Worm (Caenorhabditis elegans) whole organism, L3 larva: ENCODE measurements around the gene eea-1.

Source experiments
- R02D3.7 ChIP-seq: fragments of 150-350 bp; optimal IDR thresholded peaks from 2 replicates; lab custom pipeline; 2014; ENCODE audit warnings: missing biosample characterization, missing genetic modification characterization
- ama-1 ChIP-seq: fragments of 150-350 bp; optimal IDR thresholded peaks from 2 replicates; lab custom pipeline; 2018
- ceh-16 ChIP-seq: sonication (generic microtip); optimal IDR thresholded peaks from 2 replicates; lab custom pipeline; 2017; ENCODE audit warnings: missing biosample characterization, missing genetic modification characterization
- egl-27 ChIP-seq: sonication (generic microtip); optimal IDR thresholded peaks from 4 replicates; lab custom pipeline; 2017; ENCODE audit warnings: missing biosample characterization, missing genetic modification reagents, missing genetic modification characterization
- egl-5 ChIP-seq: fragments of 150-350 bp; optimal IDR thresholded peaks from 2 replicates; lab custom pipeline; 2017; ENCODE audit warnings: missing biosample characterization, missing genetic modification reagents, missing genetic modification characterization, inconsistent platforms
- elt-1 ChIP-seq: fragments of 150-350 bp; optimal IDR thresholded peaks from 2 replicates; lab custom pipeline; 2014; ENCODE audit warnings: missing biosample characterization, missing genetic modification characterization
- elt-2 ChIP-seq: sonication (generic microtip); optimal IDR thresholded peaks from 2 replicates; lab custom pipeline; 2016; ENCODE audit warnings: missing genetic modification reagents, mild to moderate bottlenecking, missing genetic modification characterization, missing compliant biosample characterization
- elt-3 ChIP-seq, 3 experiments: fragments of 150-350 bp in 1 of 3; sonication (generic microtip) in 2 of 3; optimal IDR thresholded peaks; 2 replicates in 2 of 3; 4 replicates in 1 of 3; lab custom pipeline; 2014 to 2017; ENCODE audit warnings: missing biosample characterization in 3 of 3, missing genetic modification characterization in 3 of 3
- eor-1 ChIP-seq, 2 experiments: fragments of 150-350 bp; optimal IDR thresholded peaks; 2 replicates each; lab custom pipeline; 2014 to 2018; ENCODE audit warnings: missing biosample characterization in 2 of 2, missing genetic modification characterization in 2 of 2
- fkh-10 ChIP-seq: sonication (generic microtip); optimal IDR thresholded peaks from 2 replicates; lab custom pipeline; 2017; ENCODE audit warnings: missing biosample characterization, missing genetic modification reagents, missing genetic modification characterization
- fkh-2 ChIP-seq: fragments of 150-350 bp; optimal IDR thresholded peaks from 2 replicates; lab custom pipeline; 2014; ENCODE audit warnings: missing biosample characterization, missing genetic modification reagents, missing genetic modification characterization
- fos-1 ChIP-seq: fragments of 150-350 bp; optimal IDR thresholded peaks from 2 replicates; lab custom pipeline; 2014; ENCODE audit warnings: missing biosample characterization, missing genetic modification characterization
- hmg-11 ChIP-seq: sonication (generic microtip); optimal IDR thresholded peaks from 2 replicates; lab custom pipeline; 2016; ENCODE audit warnings: missing genetic modification characterization, missing compliant biosample characterization
- jun-1 ChIP-seq: fragments of 150-350 bp; optimal IDR thresholded peaks from 2 replicates; lab custom pipeline; 2014; ENCODE audit warnings: missing biosample characterization, missing genetic modification reagents, missing genetic modification characterization
- lin-15B ChIP-seq: fragments of 150-350 bp; optimal IDR thresholded peaks from 2 replicates; lab custom pipeline; 2014; ENCODE audit warnings: missing biosample characterization, missing genetic modification characterization
- mml-1 ChIP-seq: fragments of 150-350 bp; sonication (generic microtip); optimal IDR thresholded peaks from 3 replicates; lab custom pipeline; 2014; ENCODE audit warnings: missing biosample characterization, missing genetic modification characterization
- nfya-1 ChIP-seq: sonication (generic microtip); optimal IDR thresholded peaks from 2 replicates; lab custom pipeline; 2017; ENCODE audit warnings: missing genetic modification characterization, mild to moderate bottlenecking, missing compliant biosample characterization, antibody characterized with exemption, moderate library complexity; ENCODE audit not compliant: insufficient read depth
- nhr-12 ChIP-seq: fragments of 150-350 bp; optimal IDR thresholded peaks from 2 replicates; lab custom pipeline; 2014; ENCODE audit warnings: missing biosample characterization, missing genetic modification characterization
- nhr-23 ChIP-seq: fragments of 150-350 bp; optimal IDR thresholded peaks from 2 replicates; lab custom pipeline; 2014; ENCODE audit warnings: missing biosample characterization, missing genetic modification reagents, missing genetic modification characterization
- nhr-237 ChIP-seq: fragments of 150-350 bp; optimal IDR thresholded peaks from 2 replicates; lab custom pipeline; 2014; ENCODE audit warnings: missing biosample characterization, missing genetic modification characterization
- nhr-25 ChIP-seq: sonication (generic microtip); optimal IDR thresholded peaks from 2 replicates; lab custom pipeline; 2017; ENCODE audit warnings: missing biosample characterization, missing genetic modification characterization
- nhr-43 ChIP-seq: sonication (generic microtip); optimal IDR thresholded peaks from 2 replicates; lab custom pipeline; 2016; ENCODE audit warnings: mild to moderate bottlenecking, missing genetic modification characterization, missing compliant biosample characterization; ENCODE audit not compliant: poor library complexity, severe bottlenecking
- nhr-67 ChIP-seq: fragments of 150-350 bp; optimal IDR thresholded peaks from 2 replicates; lab custom pipeline; 2014; ENCODE audit warnings: missing biosample characterization, missing genetic modification characterization
- nhr-76 ChIP-seq: fragments of 150-350 bp; sonication (generic microtip); optimal IDR thresholded peaks from 5 replicates; lab custom pipeline; 2014; ENCODE audit warnings: missing biosample characterization, missing genetic modification characterization
- nhr-77 ChIP-seq: fragments of 150-350 bp; optimal IDR thresholded peaks from 2 replicates; lab custom pipeline; 2014; ENCODE audit warnings: missing biosample characterization, missing genetic modification characterization
- pha-4 ChIP-seq: fragments of 150-350 bp; optimal IDR thresholded peaks from 2 replicates; lab custom pipeline; 2014; ENCODE audit warnings: missing biosample characterization, missing genetic modification reagents, missing genetic modification characterization
- pqm-1 ChIP-seq: fragments of 150-350 bp; optimal IDR thresholded peaks from 2 replicates; lab custom pipeline; 2017; ENCODE audit warnings: missing biosample characterization, missing genetic modification characterization, inconsistent platforms
- sea-2 ChIP-seq: fragments of 150-350 bp; sonication (generic microtip); optimal IDR thresholded peaks from 4 replicates; lab custom pipeline; 2014; ENCODE audit warnings: missing biosample characterization, missing genetic modification reagents, missing genetic modification characterization
- skn-1 ChIP-seq: fragments of 150-350 bp; optimal IDR thresholded peaks from 2 replicates; lab custom pipeline; 2014; ENCODE audit warnings: missing biosample characterization, missing genetic modification characterization
- unc-62 ChIP-seq: fragments of 150-350 bp; sonication (generic microtip); optimal IDR thresholded peaks from 4 replicates; lab custom pipeline; 2014; ENCODE audit warnings: missing biosample characterization, missing genetic modification reagents, missing genetic modification characterization
- ztf-4 ChIP-seq: fragments of 150-350 bp; optimal IDR thresholded peaks from 2 replicates; lab custom pipeline; 2014; ENCODE audit warnings: missing biosample characterization, missing genetic modification characterization

Gene eea-1

ce11 chrV:13459323-13459722 lies 37.8 kb downstream of the eea-1 start, which contains the start of gene bath-39:
Gene bath-39, plus strand, starts transcription at chrV:13459459.
- TF ChIP-seq egl-27 (tag; lab: Kevin White, UChicago) (no peak), elt-2 (tag; lab: Kevin White, UChicago) (peak; percentile 1), ztf-4 (no peak), lin-15B (peak; percentile 12), pha-4 (tag; lab: Kevin White, UChicago) (peak; percentile 27)

ce11 chrV:13457858-13458257 lies 39.3 kb downstream of the eea-1 start, which contains the start of gene F25H9.2:
Gene F25H9.2, plus strand, starts transcription at chrV:13458083.
- no peak for TF ChIP-seq fkh-10 (GFP tag; lab: Kevin White, UChicago)
- no peak for TF ChIP-seq elt-3 (tag; optimal IDR thresholded peaks at IDR 0.05; lab: Kevin White, UChicago)
- no peak for TF ChIP-seq nhr-23 (tag; lab: Kevin White, UChicago)
- no peak for TF ChIP-seq fos-1
- TF ChIP-seq ceh-16 (tag; lab: Kevin White, UChicago), result no peak
- TF ChIP-seq hmg-11 (tag; lab: Kevin White, UChicago), result peak; percentile 39
- peak; percentile 20 for TF ChIP-seq lin-15B
- peak; percentile 5 for TF ChIP-seq elt-2 (tag; lab: Kevin White, UChicago)
- TF ChIP-seq mml-1 (tag; lab: Kevin White, UChicago), result no peak
- no peak for TF ChIP-seq fkh-2 (tag; lab: Kevin White, UChicago)
- no peak for TF ChIP-seq nhr-67 (tag; lab: Kevin White, UChicago)
- no peak for TF ChIP-seq skn-1
- no peak for TF ChIP-seq pqm-1 (tag; lab: Kevin White, UChicago)
- no peak for TF ChIP-seq ama-1

- TF ChIP-seq nhr-237 (tag; lab: Kevin White, UChicago) (no peak), nfya-1 (tag; lab: Kevin White, UChicago) (no peak), nhr-77 (tag; lab: Kevin White, UChicago) (no peak), mml-1 (tag; lab: Kevin White, UChicago) (no peak)
- TF ChIP-seq, all 47 proteins: peak for 0
These were observed 41.7 kb downstream of the eea-1 start, which contains the start of gene lurp-3 for ce11 chrV:13455448-13455847. Gene lurp-3, plus strand, starts transcription at chrV:13455748.

DNA sequence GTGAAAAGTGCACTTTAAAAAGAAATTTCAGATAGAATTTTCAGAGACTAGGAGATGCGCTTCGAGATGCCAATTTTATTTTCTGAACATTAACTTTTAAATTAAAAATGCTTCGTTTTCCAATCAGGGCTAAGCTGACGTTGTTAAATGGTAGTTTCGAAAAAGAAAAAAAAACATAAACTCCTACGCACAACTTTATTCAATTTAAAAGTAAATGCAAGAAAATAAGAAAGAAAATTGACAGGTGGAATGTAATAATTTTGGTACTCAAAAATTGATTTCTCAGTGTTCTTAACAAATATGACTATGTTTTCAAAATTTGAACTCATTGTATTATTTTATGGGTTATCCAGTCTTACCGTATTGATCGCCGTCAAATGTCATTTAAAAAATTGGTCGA lies 43.8 kb downstream of the eea-1 start, which contains the start of gene lurp-2:
TSS of gene lurp-2 (plus strand) at position 301 of the 400 bp plus-strand sequence.
- TF ChIP-seq fos-1 (no peak), nhr-43 (tag; lab: Kevin White, UChicago) (no peak), hmg-11 (tag; lab: Kevin White, UChicago) (no peak)
- TF ChIP-seq, all 47 proteins: peak for 0

DNA sequence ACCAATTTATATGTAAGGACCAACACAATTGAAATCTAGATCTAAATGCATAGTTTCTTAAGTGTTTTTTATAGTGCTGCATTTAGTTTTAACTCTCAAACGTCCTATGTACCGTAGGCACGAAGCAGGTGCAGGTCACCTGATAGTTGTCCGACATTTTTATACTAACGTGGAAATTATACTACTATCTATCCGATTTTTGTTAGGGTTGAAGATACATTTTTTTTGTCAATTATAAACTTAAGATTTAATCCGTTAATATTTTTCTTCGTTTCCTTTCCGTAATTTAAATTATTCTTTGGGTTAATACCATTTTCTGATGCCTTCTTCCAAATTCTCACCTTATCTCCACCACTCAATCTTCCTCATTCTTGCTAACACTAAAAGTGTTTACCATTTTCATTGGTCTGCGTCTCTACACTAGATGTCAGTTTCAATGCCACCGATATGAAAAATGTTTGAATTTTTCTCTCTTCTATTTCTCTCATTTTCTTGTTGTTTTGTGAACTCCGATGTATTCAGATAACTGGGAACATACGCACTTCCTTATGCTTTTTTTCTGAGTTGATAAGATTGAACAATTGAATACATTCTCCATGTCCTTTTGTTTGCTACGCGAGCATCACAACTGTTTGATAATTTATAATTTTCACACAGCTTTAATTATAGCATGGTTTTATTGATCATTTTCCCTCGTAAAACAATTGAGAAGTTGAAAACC lies 51.8 kb downstream of the eea-1 start, which contains the start of gene Y2H9A.4:
TSS of gene Y2H9A.4 (plus strand) at position 671 of the 721 bp plus-strand sequence.
- TF ChIP-seq eor-1 (tag; optimal IDR thresholded peaks at IDR 0.05; lab: Kevin White, UChicago) (no peak), nhr-25 (tag; lab: Kevin White, UChicago) (peak; percentile 72), jun-1 (tag; lab: Kevin White, UChicago) (peak; percentile 67), egl-5 (tag; lab: Kevin White, UChicago) (no peak), fos-1 (no peak), sea-2 (no peak), R02D3.7 (tag; lab: Kevin White, UChicago) (no peak), nhr-76 (tag; lab: Kevin White, UChicago) (no peak), nfya-1 (tag; lab: Kevin White, UChicago) (peak; percentile 3), elt-2 (tag; lab: Kevin White, UChicago) (peak; percentile 54), pha-4 (tag; lab: Kevin White, UChicago) (peak; percentile 22), elt-1 (tag; lab: Kevin White, UChicago) (peak; percentile 72), nhr-12 (tag; lab: Kevin White, UChicago) (no peak), unc-62 (GFP tag; lab: Kevin White, UChicago) (no peak)
